Fruit fly (Drosophila melanogaster) whole organism, pupa: Measurements from ENCODE around the gene Gbeta76C.

Experiments used
- CG12605 ChIP-seq: fragments of 200-800 bp; sonication (Bioruptor generic); IDR thresholded peaks from 2 replicates; pipeline ENCODE4 v1.3.6; 2022; ENCODE audit warnings: missing biosample characterization, missing genetic modification characterization
- CG14655 ChIP-seq: fragments of 200-800 bp; sonication (Bioruptor generic); optimal IDR thresholded peaks from 3 replicates; lab custom pipeline; 2017; ENCODE audit warnings: mild to moderate bottlenecking, missing biosample characterization, missing genetic modification reagents, missing genetic modification characterization
- CG17806 ChIP-seq: fragments of 200-800 bp; sonication (Bioruptor generic); optimal IDR thresholded peaks from 2 replicates; lab custom pipeline; 2018; ENCODE audit warnings: missing biosample characterization, mild to moderate bottlenecking, missing genetic modification characterization, moderate library complexity
- CG32121 ChIP-seq: fragments of 200-800 bp; sonication (Bioruptor generic); IDR thresholded peaks from 2 replicates; pipeline ENCODE4 v1.3.6; 2022; ENCODE audit warnings: missing biosample characterization, missing genetic modification characterization
- CG4496 ChIP-seq: fragments of 200-800 bp; sonication (Bioruptor generic); IDR thresholded peaks from 3 replicates; pipeline ENCODE4 v1.3.6; 2022; ENCODE audit warnings: missing biosample characterization, missing genetic modification characterization
- CG9948 ChIP-seq: fragments of 200-800 bp; sonication (Bioruptor generic); optimal IDR thresholded peaks from 2 replicates; lab custom pipeline; 2018; ENCODE audit warnings: missing biosample characterization, mild to moderate bottlenecking, missing genetic modification characterization, moderate library complexity
- Ets98B ChIP-seq: fragments of 200-800 bp; sonication (Bioruptor generic); IDR thresholded peaks from 2 replicates; pipeline ENCODE4 v1.3.6; 2022; ENCODE audit warnings: missing biosample characterization, missing genetic modification characterization
- Snoo ChIP-seq: fragments of 200-800 bp; sonication (Bioruptor generic); optimal IDR thresholded peaks from 3 replicates; lab custom pipeline; 2017; ENCODE audit warnings: missing biosample characterization, mild to moderate bottlenecking, missing genetic modification characterization, inconsistent platforms

DNA sequence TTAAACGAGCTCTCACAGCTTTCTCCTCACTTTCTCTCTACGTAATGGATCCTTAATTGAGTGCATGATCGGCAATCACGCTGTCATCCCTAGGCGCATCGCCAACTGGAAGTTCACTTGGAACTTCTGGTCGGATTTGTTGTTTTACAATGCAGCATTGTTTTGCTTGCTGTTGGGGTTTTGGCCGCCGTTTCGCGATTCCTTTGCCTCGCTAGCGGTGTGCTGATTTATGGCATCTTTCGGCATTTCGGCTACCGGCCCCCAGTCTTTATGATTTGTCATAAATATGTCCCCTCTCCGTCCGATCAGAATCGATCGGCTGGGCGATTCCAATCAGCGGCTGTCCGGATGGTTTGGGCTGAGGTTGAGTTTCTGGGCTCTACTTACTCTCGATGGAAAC lies 24.5 kb upstream of the Gbeta76C start:
- TF ChIP-seq Snoo (tag; lab: Kevin White, UChicago) (no peak), CG9948 (no peak), CG12605 (no peak), CG17806 (no peak), Ets98B (GFP tag; lab: Robert Waterston, UW) (no peak), CG14655 (GFP tag; lab: Kevin White, UChicago) (no peak), CG32121 (GFP tag; lab: Robert Waterston, UW) (no peak), CG4496 (GFP tag; lab: Robert Waterston, UW) (no peak)
